Worm (Caenorhabditis elegans): Measurements from ENCODE around the gene unc-30.

ce11 chrIV:13165181-13165580 is 46.4 kb downstream of the unc-30 start, which contains the start of gene scl-14:
- TF ChIP-seq lin-54 (GFP tag; optimal IDR thresholded peaks at IDR 0.05): no peak
- no peak for TF ChIP-seq egl-44 (GFP tag; IDR thresholded peaks at IDR 0.05)
- TF ChIP-seq snpc-3.4 (tag; optimal IDR thresholded peaks at IDR 0.05): no peak
- TF ChIP-seq nfya-1 (tag; optimal IDR thresholded peaks at IDR 0.05; ENCODE audit: borderline replicate concordance, insufficient read depth): no peak
- TF ChIP-seq sea-2 (GFP tag; IDR thresholded peaks at IDR 0.05): no peak
- TF ChIP-seq K12H6.12 (tag; optimal IDR thresholded peaks at IDR 0.05): no peak
- TF ChIP-seq unc-62 (GFP tag; optimal IDR thresholded peaks at IDR 0.05): no peak

Data from whole organism, young adult.